Worm (Caenorhabditis elegans): ENCODE results near the gene srh-122.

The srh-122 gene

DNA sequence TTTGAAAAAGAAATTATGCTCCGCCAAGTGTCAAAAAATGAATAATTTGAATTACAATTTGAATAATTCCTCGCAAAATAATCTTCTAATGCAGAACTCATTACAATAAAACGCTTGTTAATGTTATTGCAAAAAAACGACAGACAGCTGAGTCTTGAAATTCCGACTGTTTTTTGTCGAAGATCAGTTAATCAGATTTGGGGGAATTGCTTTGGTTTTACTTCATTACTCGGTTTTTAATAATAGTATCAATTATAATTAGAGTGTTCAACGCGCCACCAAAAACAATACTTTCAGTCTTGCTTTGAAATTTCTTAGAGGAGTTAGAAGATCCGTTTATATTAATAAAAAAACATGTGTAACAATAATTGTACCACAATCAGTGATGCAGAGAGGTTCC lies at the start of gene srh-122:
TSS of gene srh-122 (minus strand) at position 101 of the 400 bp plus-strand sequence.
- TF ChIP-seq gei-8 (GFP tag; optimal IDR thresholded peaks at IDR 0.05) (no peak), pha-4 (GFP tag; IDR thresholded peaks at IDR 0.05) (no peak), pha-4 (tag; optimal IDR thresholded peaks at IDR 0.05) (no peak), nhr-237 (tag; optimal IDR thresholded peaks at IDR 0.05) (no peak), lin-38 (GFP tag; IDR thresholded peaks at IDR 0.05) (no peak), lin-13 (GFP tag; optimal IDR thresholded peaks at IDR 0.05) (no peak), tra-1 (GFP tag; IDR thresholded peaks at IDR 0.05) (no peak), F49E8.2 (tag; optimal IDR thresholded peaks at IDR 0.05; ENCODE audit: borderline replicate concordance) (no peak), jun-1 (tag; optimal IDR thresholded peaks at IDR 0.05) (no peak), zfp-3 (GFP tag; conservative IDR thresholded peaks at IDR 0.05) (no peak), zfp-2 (tag; optimal IDR thresholded peaks at IDR 0.05) (no peak), ceh-82 (tag; optimal IDR thresholded peaks at IDR 0.05) (no peak), nhr-41 (GFP tag; IDR thresholded peaks at IDR 0.05) (no peak), dmd-8 (GFP tag; IDR thresholded peaks at IDR 0.05) (no peak)

DNA sequence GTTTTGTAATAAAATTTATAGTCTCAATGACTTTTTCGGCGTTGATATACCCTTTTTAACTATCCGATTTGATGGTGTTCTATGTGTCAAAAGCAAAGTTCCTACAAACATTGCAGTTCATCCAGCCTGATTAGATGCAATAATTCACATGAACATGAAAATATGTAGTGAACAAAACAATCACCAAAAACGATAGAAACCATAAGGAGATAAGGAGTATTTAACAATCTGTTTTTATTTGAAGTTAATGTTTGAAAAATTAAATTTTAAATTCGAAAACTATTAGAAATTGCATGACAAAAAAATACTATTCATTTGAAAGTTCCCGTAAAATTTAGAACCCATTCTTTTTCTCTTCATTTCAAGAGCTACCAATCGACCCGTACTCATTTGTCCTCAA lies 49.1 kb upstream of the srh-122 start, which contains the start of gene fbxa-209:
TSS of gene fbxa-209 (minus strand) at position 101 of the 400 bp plus-strand sequence.
- TF ChIP-seq dve-1 (tag; optimal IDR thresholded peaks at IDR 0.05; ENCODE audit: insufficient read depth), result peak; percentile 41
- no peak for TF ChIP-seq set-16 (GFP tag; IDR thresholded peaks at IDR 0.05)
- no peak for TF ChIP-seq ceh-28 (tag; optimal IDR thresholded peaks at IDR 0.05)
- TF ChIP-seq nhr-48 (tag; optimal IDR thresholded peaks at IDR 0.05), result no peak
- no peak for TF ChIP-seq daf-16 (GFP tag; optimal IDR thresholded peaks at IDR 0.05)
- TF ChIP-seq daf-16 (tag; optimal IDR thresholded peaks at IDR 0.05), result peak; percentile 23
- TF ChIP-seq ceh-20 (GFP tag; IDR thresholded peaks at IDR 0.05), result no peak
- TF ChIP-seq T20F7.1 (GFP tag; optimal IDR thresholded peaks at IDR 0.05), result peak; percentile 31

DNA sequence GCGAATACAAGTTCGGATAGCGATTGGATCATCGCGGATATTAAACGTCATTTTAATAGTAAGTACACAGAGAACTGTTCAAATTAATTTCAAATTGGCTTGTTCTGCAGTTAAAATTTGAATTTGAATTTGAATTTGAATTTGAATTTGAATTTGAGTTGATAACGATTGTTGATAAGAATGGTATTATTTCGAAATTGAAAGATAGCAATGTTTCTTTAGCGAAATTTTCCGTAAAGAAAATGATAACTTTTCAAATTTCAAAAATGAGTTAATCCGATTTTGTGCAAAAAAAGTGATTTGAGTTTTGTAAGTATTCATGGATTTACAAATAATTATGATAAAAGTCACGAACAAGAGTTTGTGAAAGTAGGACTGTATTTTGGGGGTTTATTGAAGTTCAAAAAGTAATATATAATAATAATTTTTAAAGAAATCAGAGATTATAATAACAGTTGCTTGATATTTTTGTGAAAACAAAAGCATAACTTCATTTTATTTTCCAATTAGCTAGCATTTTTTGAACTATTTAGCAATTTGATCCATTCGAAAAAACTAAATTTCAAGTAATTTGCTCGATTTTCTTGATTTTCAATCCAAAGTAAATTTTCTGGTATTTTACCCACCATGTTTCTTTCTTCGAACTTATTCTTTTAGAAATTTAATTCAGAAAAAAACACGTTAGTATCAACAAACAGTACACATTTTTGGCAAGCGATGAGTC lies 47.7 kb upstream of the srh-122 start, which contains the start of gene Y36E3A.2:
TSS of gene Y36E3A.2 (plus strand) at position 674 of the 724 bp plus-strand sequence.
- TF ChIP-seq hif-1 (tag; optimal IDR thresholded peaks at IDR 0.05) (no peak), dve-1 (tag; optimal IDR thresholded peaks at IDR 0.05; ENCODE audit: insufficient read depth) (peak; percentile 32), skn-1 (tag; optimal IDR thresholded peaks at IDR 0.05) (no peak), ceh-28 (tag; optimal IDR thresholded peaks at IDR 0.05) (no peak), ceh-32 (tag; optimal IDR thresholded peaks at IDR 0.05; ENCODE audit: poor library complexity) (no peak), mxl-3 (GFP tag; optimal IDR thresholded peaks at IDR 0.05) (no peak), unc-39 (tag; optimal IDR thresholded peaks at IDR 0.05) (no peak), nhr-10 (tag; optimal IDR thresholded peaks at IDR 0.05) (no peak), daf-16 (GFP tag; optimal IDR thresholded peaks at IDR 0.05) (no peak), daf-16 (tag; optimal IDR thresholded peaks at IDR 0.05) (peak; percentile 30), nhr-48 (tag; optimal IDR thresholded peaks at IDR 0.05) (no peak), egl-27 (tag; optimal IDR thresholded peaks at IDR 0.05) (no peak), nhr-28 (tag; optimal IDR thresholded peaks at IDR 0.05) (peak; percentile 6), mdt-29 (GFP tag; IDR thresholded peaks at IDR 0.05) (no peak), mes-2 (tag; optimal IDR thresholded peaks at IDR 0.05; ENCODE audit: poor library complexity, severe bottlenecking) (no peak), Y75B8A.6 (GFP tag; IDR thresholded peaks at IDR 0.05) (no peak), lin-15B (tag; optimal IDR thresholded peaks at IDR 0.05) (no peak), tra-1 (GFP tag; IDR thresholded peaks at IDR 0.05) (no peak), nhr-6 (tag; optimal IDR thresholded peaks at IDR 0.05) (no peak), nhr-102 (tag; optimal IDR thresholded peaks at IDR 0.05) (no peak), spr-3 (GFP tag; optimal IDR thresholded peaks at IDR 0.05) (no peak), pqm-1 (tag; optimal IDR thresholded peaks at IDR 0.05) (peak; percentile 65), ztf-7 (tag; optimal IDR thresholded peaks at IDR 0.05) (no peak), nhr-76 (tag; optimal IDR thresholded peaks at IDR 0.05) (no peak), F44E2.7 (GFP tag; IDR thresholded peaks at IDR 0.05) (no peak), lir-3 (tag; optimal IDR thresholded peaks at IDR 0.05) (no peak), rbr-2 (tag; optimal IDR thresholded peaks at IDR 0.05) (no peak), aly-2 (tag; optimal IDR thresholded peaks at IDR 0.05) (no peak), zfp-2 (tag; optimal IDR thresholded peaks at IDR 0.05) (no peak), lin-38 (GFP tag; IDR thresholded peaks at IDR 0.05) (no peak), pha-4 (GFP tag; IDR thresholded peaks at IDR 0.05) (no peak), pha-4 (tag; optimal IDR thresholded peaks at IDR 0.05) (no peak), php-3 (GFP tag; IDR thresholded peaks at IDR 0.05) (no peak)

All from whole organism, L4 larva.